Worm (Caenorhabditis elegans): ENCODE results near the gene dlat-1.

- TF ChIP-seq lin-15B (tag; optimal IDR thresholded peaks at IDR 0.05) (no peak), nhr-12 (tag; optimal IDR thresholded peaks at IDR 0.05) (no peak), unc-62 (GFP tag; optimal IDR thresholded peaks at IDR 0.05) (no peak), snpc-4 (tag; optimal IDR thresholded peaks at IDR 0.05) (no peak)
Observed at ce11 chrV:14408774-14409173, 38.3 kb downstream of the dlat-1 start, which contains the start of gene gnrr-2.

All from whole organism, L1 larva.